Worm (Caenorhabditis elegans) whole organism, late embryonic: Measurements from ENCODE around the gene pyt-1.

ENCODE experiments used
- ama-1 ChIP-seq: fragments of 150-350 bp; optimal IDR thresholded peaks from 2 replicates; lab custom pipeline; 2014
- lin-11 ChIP-seq: fragments of 200-800 bp; sonication (Bioruptor generic); optimal IDR thresholded peaks from 2 replicates; lab custom pipeline; 2018; ENCODE audit warnings: mild to moderate bottlenecking, missing genetic modification characterization, missing compliant biosample characterization
- unc-42 ChIP-seq: sonication (generic microtip); optimal IDR thresholded peaks from 2 replicates; lab custom pipeline; 2016; ENCODE audit warnings: missing genotype, missing genetic modification characterization, missing compliant biosample characterization
- unc-55 ChIP-seq: sonication (generic microtip); optimal IDR thresholded peaks from 2 replicates; lab custom pipeline; 2017; ENCODE audit warnings: missing biosample characterization, missing genetic modification reagents, missing genetic modification characterization

ce11 chrV:10275619-10276018 lies 46.5 kb upstream of the pyt-1 start, which contains the start of gene Y22F5A.11:
- peak; percentile 0 for TF ChIP-seq unc-42 (tag; lab: Kevin White, UChicago)
- TF ChIP-seq lin-11 (tag; lab: Kevin White, UChicago), result no peak
- TF ChIP-seq unc-55, result no peak
- TF ChIP-seq ama-1 (lab: Kevin White, UChicago), result no peak
